Fruit fly (Drosophila melanogaster) whole organism, pupa: ENCODE data around the gene for.

Experiments
- Pif1B ChIP-seq: fragments of 200-800 bp; sonication (Bioruptor generic); optimal IDR thresholded peaks from 3 replicates; lab custom pipeline; 2016; ENCODE audit warnings: missing biosample characterization, missing genetic modification characterization
- gl ChIP-seq: fragments of 200-800 bp; sonication (Bioruptor generic); optimal IDR thresholded peaks from 2 replicates; lab custom pipeline; 2018; ENCODE audit warnings: missing biosample characterization, mild to moderate bottlenecking, missing genetic modification characterization

DNA sequence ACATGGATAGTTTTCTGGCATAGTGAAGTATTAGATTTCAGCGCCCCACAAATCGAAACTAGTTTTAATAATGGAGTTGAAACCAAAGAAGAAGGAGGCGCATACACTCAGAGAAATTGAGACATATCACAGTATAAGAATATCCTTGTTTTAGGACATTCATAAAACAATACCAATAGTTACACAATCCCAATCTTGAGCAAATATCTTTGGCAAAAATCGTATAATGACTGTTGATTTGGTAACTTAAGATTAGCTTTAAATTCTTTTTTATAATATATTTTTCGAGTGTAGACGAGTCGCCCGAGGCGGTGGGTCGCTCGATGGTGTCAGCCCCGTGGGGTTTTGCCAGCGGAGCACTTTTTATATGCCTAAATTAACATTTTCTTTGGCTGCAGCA, 21.3 kb downstream of the for start:
- no peak for TF ChIP-seq Pif1B (GFP tag; lab: Kevin White, UChicago)
- TF ChIP-seq gl (tag; lab: Kevin White, UChicago), result no peak
